Worm (Caenorhabditis elegans): Measurements from ENCODE around the gene acs-19.

Gene acs-19

DNA sequence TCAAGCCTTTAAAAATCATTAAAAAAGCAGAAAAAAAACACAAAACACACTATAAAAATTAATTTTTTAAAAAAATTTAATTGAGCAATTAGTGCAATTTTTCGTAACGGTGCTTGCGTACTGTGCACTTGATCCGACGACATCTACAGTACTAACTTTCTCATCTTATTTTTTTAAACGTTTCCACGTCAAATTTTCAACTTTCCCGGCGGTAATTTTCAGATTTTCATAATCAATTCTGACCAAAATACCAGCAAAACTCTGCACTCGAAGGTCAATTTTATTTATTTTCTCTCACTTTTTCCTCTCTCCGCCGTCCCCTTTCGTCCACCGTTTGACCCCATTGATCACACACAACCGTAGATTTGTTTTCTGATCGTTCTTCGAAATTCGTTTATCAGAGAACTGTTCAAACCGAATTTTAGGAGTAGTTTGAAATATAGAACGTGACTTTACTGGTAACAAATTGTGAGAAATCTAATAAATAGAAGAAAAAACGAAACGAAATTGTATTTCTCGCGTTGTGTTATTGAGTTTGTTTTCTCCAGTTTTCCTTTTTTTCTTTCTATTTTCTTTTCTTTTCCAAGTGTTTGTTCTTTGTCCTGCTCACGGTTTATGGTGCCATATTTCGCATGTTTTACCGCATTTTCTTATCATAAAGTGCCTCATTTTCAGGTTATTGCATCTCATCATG is at the start of gene acs-19:
acs-19 (plus strand) TSS at position 676 of the 694 bp plus-strand sequence.
- no peak for TF ChIP-seq ref-1 (GFP tag; conservative IDR thresholded peaks at IDR 0.05)
- TF ChIP-seq med-1 (GFP tag; optimal IDR thresholded peaks at IDR 0.05; ENCODE audit: insufficient read depth), result no peak
- TF ChIP-seq cog-1 (tag; optimal IDR thresholded peaks at IDR 0.05), result no peak
- no peak for TF ChIP-seq ztf-23 (GFP tag; IDR thresholded peaks at IDR 0.05)
- no peak for TF ChIP-seq T22C8.4 (GFP tag; IDR thresholded peaks at IDR 0.05)
- TF ChIP-seq klf-2 (GFP tag; conservative IDR thresholded peaks at IDR 0.05), result no peak
- TF ChIP-seq flt-1 (GFP tag; IDR thresholded peaks at IDR 0.05), result no peak
- TF ChIP-seq ztf-29 (GFP tag; IDR thresholded peaks at IDR 0.05), result no peak
- TF ChIP-seq tab-1 (GFP tag; IDR thresholded peaks at IDR 0.05), result no peak

DNA sequence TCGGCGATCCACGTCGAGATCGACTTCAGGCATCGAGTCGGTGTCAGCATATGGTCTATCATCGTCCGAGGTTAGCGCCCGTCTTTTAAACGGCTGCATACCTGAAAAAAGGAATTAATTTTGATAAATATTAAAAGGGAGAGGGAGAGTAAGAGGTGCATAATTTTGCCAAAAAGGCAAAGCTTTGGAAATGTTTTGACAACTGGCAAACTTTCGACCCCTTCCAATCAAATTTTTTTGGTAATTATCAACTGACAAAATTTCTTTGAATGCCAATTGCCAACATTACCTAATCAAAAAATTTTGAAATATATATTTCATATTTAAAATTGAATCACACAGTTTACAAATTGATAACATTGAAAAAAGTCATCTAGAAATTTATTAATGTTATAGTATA is 44.7 kb upstream of the acs-19 start, which contains the start of gene dpy-27:
dpy-27 (minus strand) TSS at position 101 of the 400 bp plus-strand sequence.
- no peak for TF ChIP-seq flt-1 (GFP tag; IDR thresholded peaks at IDR 0.05)
- no peak for TF ChIP-seq ref-1 (GFP tag; conservative IDR thresholded peaks at IDR 0.05)
- TF ChIP-seq tab-1 (GFP tag; IDR thresholded peaks at IDR 0.05), result no peak
- TF ChIP-seq ztf-23 (GFP tag; IDR thresholded peaks at IDR 0.05), result no peak
- TF ChIP-seq T22C8.4 (GFP tag; IDR thresholded peaks at IDR 0.05), result no peak
- TF ChIP-seq klf-2 (GFP tag; conservative IDR thresholded peaks at IDR 0.05), result no peak
- no peak for TF ChIP-seq ztf-29 (GFP tag; IDR thresholded peaks at IDR 0.05)
- TF ChIP-seq med-1 (GFP tag; optimal IDR thresholded peaks at IDR 0.05; ENCODE audit: insufficient read depth), result no peak
- TF ChIP-seq cog-1 (tag; optimal IDR thresholded peaks at IDR 0.05), result no peak

DNA sequence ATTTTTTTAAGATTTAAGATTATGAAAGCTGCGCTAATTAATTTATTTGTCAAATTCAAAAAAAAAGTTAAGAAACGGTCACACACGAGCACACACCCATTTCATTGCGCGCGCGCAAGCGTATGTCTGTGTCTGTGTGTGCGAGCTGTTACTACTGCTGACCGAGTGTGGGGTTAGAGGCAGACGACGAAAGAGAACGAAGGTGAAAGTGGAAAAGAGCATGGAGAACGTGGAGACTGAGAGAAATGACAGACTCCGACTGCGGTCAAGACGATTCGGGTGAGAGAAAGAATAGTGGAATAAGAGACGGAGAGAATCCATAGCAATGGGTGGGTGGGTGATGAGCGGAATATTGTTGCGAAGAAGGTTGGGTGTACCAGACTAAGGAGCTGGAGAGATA is 44.2 kb upstream of the acs-19 start:
- TF ChIP-seq ztf-23 (GFP tag; IDR thresholded peaks at IDR 0.05) (peak; percentile 45; the same call in 1 of the 2 replicates), med-1 (GFP tag; optimal IDR thresholded peaks at IDR 0.05; ENCODE audit: insufficient read depth) (no peak), tab-1 (GFP tag; IDR thresholded peaks at IDR 0.05) (0 out of 2 replicates have a peak, but pooled peaks have one; percentile 28), cog-1 (tag; optimal IDR thresholded peaks at IDR 0.05) (peak; percentile 46), T22C8.4 (GFP tag; IDR thresholded peaks at IDR 0.05) (no peak), ztf-29 (GFP tag; IDR thresholded peaks at IDR 0.05) (no peak), klf-2 (GFP tag; conservative IDR thresholded peaks at IDR 0.05) (no peak), ref-1 (GFP tag; conservative IDR thresholded peaks at IDR 0.05) (no peak), flt-1 (GFP tag; IDR thresholded peaks at IDR 0.05) (no peak)

DNA sequence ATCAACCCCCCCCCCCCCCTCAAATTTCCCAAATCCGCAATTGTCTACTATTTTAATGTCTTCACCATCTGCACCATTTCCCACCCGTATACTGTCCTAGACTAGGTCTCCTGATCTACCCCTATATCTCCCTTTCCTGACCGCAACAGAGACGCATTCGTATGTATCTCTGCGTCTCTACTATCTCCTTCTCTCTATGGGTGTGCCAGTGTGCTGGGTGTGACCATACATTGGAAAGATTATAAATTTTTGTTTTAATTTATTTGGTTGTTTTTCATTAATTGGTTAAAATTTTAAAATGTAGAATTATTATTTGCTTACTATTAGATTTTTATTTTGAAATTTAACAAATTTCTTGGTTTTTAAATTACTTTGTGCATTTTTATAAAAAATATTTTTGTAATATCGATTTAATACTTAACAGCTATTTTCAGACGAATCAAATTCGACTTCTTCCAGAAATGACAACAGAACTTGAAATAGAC is 42.3 kb upstream of the acs-19 start, which contains the start of gene amx-1:
amx-1 (plus strand) TSS at position 435 of the 485 bp plus-strand sequence.
- TF ChIP-seq T22C8.4 (GFP tag; IDR thresholded peaks at IDR 0.05) (no peak), klf-2 (GFP tag; conservative IDR thresholded peaks at IDR 0.05) (no peak), ztf-23 (GFP tag; IDR thresholded peaks at IDR 0.05) (no peak), med-1 (GFP tag; optimal IDR thresholded peaks at IDR 0.05; ENCODE audit: insufficient read depth) (no peak), cog-1 (tag; optimal IDR thresholded peaks at IDR 0.05) (no peak), ref-1 (GFP tag; conservative IDR thresholded peaks at IDR 0.05) (no peak)

DNA sequence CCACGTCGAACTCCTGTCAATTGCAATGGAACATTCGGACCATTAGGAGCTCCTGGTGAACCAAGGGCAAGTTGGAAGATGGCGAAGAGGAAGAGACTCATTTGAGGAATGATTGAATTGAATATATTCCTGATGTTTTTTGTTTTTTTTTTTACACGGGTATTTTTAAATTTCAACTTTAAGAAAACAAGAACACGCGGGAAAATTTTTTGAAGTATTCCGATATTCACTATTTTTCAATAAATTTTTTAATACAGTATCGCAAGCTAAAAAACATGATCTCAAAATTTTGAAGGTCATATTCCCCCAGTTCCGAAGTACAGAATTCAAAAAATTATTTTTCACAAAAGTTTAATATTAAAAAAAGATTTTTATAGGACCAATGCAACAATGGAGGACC is 35.2 kb upstream of the acs-19 start, which contains the start of gene cnnm-5:
cnnm-5 (minus strand) TSS at position 101 of the 400 bp plus-strand sequence.
- TF ChIP-seq klf-2 (GFP tag; conservative IDR thresholded peaks at IDR 0.05) (no peak), flt-1 (GFP tag; IDR thresholded peaks at IDR 0.05) (no peak), cog-1 (tag; optimal IDR thresholded peaks at IDR 0.05) (no peak), T22C8.4 (GFP tag; IDR thresholded peaks at IDR 0.05) (no peak), ztf-29 (GFP tag; IDR thresholded peaks at IDR 0.05) (no peak), tab-1 (GFP tag; IDR thresholded peaks at IDR 0.05) (no peak), med-1 (GFP tag; optimal IDR thresholded peaks at IDR 0.05; ENCODE audit: insufficient read depth) (no peak), ztf-23 (GFP tag; IDR thresholded peaks at IDR 0.05) (no peak), ref-1 (GFP tag; conservative IDR thresholded peaks at IDR 0.05) (no peak)

DNA sequence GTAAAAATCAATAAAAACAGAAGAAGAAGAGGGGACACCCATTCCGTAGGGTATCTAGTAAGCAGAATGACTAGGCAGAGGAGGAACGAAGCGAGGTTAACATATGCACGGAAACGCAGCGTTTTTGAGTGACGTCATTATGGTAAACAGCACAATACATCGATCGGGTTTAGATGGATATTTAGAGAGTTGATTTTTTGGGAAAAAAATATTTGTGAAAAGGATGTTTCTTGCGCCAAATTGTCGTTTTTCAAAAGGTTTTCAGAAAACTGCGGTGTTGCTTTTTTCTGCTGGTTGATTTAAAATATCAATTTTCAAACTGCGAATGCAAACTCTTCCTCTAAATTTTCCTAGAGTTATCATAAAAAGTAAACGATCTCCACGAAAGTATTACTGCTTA is 32.9 kb upstream of the acs-19 start, which contains the start of gene C36A4.10:
C36A4.10 (minus strand) TSS at position 101 of the 400 bp plus-strand sequence.
- TF ChIP-seq tab-1 (GFP tag; IDR thresholded peaks at IDR 0.05) (no peak), ztf-23 (GFP tag; IDR thresholded peaks at IDR 0.05) (no peak), flt-1 (GFP tag; IDR thresholded peaks at IDR 0.05) (no peak), klf-2 (GFP tag; conservative IDR thresholded peaks at IDR 0.05) (no peak), ref-1 (GFP tag; conservative IDR thresholded peaks at IDR 0.05) (no peak), ztf-29 (GFP tag; IDR thresholded peaks at IDR 0.05) (no peak), cog-1 (tag; optimal IDR thresholded peaks at IDR 0.05) (no peak), T22C8.4 (GFP tag; IDR thresholded peaks at IDR 0.05) (no peak), med-1 (GFP tag; optimal IDR thresholded peaks at IDR 0.05; ENCODE audit: insufficient read depth) (no peak)

DNA sequence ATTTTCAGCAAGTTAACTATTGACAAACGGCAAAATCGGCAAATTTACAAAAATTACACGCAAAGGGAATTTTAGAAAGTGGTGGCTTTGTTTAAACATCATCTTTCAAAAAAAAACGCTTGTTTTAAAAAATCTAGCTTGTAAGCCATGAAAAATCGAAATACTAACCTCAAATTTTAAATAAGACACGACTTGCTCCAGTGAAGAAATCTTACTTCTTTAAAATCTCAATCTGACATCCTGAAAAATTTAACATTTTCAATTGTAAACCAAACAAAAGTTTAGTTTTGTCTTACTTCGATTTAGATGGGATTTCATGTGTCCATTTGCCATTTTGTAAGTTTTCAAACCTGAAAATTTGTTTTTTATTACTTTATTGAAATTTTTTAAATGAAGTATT is 32.5 kb upstream of the acs-19 start:
- TF ChIP-seq ztf-29 (GFP tag; IDR thresholded peaks at IDR 0.05) (no peak), ztf-23 (GFP tag; IDR thresholded peaks at IDR 0.05) (no peak)

DNA sequence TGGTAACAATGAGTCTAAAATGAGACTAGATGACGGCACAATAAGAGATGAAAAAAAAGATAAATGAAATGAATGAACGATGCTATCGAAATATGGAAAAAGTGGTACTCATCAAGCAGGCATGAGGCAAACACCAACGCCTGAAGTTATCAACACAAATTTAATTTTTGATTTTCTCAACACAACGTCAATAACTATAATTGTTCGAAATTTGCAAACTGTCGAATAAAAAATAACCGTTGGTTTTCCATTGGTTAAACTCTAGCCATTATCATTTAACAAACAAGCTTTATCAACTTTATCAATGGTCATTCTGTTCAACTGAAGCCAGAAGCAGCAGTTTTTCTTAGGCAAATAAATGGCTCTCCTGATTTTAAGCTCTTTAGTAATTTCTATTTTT is 32.0 kb upstream of the acs-19 start, which contains the start of gene cyp-25A1:
cyp-25A1 (plus strand) TSS at position 301 of the 400 bp plus-strand sequence.
- TF ChIP-seq ztf-23 (GFP tag; IDR thresholded peaks at IDR 0.05) (no peak), med-1 (GFP tag; optimal IDR thresholded peaks at IDR 0.05; ENCODE audit: insufficient read depth) (no peak), cog-1 (tag; optimal IDR thresholded peaks at IDR 0.05) (no peak), ztf-29 (GFP tag; IDR thresholded peaks at IDR 0.05) (no peak), T22C8.4 (GFP tag; IDR thresholded peaks at IDR 0.05) (no peak), tab-1 (GFP tag; IDR thresholded peaks at IDR 0.05) (no peak), klf-2 (GFP tag; conservative IDR thresholded peaks at IDR 0.05) (no peak), ref-1 (GFP tag; conservative IDR thresholded peaks at IDR 0.05) (no peak), flt-1 (GFP tag; IDR thresholded peaks at IDR 0.05) (no peak)

DNA sequence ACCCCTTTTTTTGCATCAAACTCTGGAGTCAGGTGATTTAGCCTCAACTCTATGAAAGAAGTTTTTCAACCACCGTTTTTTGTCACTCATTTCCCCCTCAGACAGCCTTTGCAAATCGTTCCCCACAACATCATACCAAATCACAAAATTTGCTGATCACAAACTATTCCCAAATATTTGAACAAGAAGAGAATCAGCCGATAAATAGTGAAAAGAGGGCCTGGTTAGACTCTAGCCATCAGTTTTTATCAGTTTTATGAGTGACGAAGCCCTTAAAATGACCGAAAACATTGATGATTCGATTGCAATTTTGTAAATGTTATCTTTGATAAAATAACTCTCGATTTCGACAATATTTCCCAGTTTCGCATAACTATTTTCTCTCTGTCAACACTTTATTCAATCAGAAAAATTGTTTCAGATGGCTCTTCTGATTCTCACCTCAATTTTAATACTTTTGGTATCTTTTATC is 29.5 kb upstream of the acs-19 start, which contains the start of gene cyp-25A2:
cyp-25A2 (plus strand) TSS at position 422 of the 472 bp plus-strand sequence.
- no peak for TF ChIP-seq klf-2 (GFP tag; conservative IDR thresholded peaks at IDR 0.05)
